Worm (Caenorhabditis elegans): ENCODE data around the gene Y38E10A.17.
A peak's percentile ranks its signal among the peaks of the same experiment; 100 is the strongest.

Gene Y38E10A.17

DNA sequence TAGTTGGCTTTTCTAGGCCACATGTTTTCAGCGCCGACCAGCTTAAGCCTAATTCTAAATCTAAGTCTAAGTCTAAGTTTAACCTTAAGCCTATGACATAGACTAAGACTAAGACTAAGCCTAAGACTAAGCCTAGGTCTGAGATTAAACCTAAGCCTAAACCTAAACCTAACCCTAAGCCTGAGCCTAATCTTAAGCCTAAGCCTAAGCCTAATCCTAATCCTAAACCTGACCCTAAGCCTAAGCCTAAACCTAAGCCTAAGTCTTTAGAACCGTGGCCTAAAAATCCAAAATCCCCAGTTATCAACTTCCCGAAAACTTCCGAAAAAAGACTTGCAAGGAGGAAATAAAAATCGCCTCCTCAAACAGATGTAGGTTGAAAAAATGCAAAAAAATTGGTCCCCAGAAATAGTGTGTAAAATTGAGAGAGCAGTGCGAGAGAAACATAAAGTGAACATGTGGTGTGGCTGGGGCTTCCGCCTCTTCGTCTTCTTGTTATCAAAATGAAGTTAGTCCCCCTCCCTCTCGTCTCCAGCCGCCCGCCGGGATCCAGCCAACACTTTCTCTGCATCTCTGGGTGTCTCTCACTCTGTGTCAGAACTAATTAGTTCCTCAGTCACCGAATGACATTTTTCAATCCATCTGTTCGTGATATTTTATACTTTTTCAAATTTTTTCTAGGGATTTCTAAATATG lies 25.2 kb upstream of the Y38E10A.17 start (continued):
- no peak for TF ChIP-seq unc-62 (GFP tag; optimal IDR thresholded peaks at IDR 0.05)
- no peak for TF ChIP-seq egl-27 (tag; optimal IDR thresholded peaks at IDR 0.05)
- TF ChIP-seq nhr-10 (tag; optimal IDR thresholded peaks at IDR 0.05) = no peak
- TF ChIP-seq peb-1 (tag; optimal IDR thresholded peaks at IDR 0.05) = no peak
- no peak for TF ChIP-seq nhr-11 (tag; optimal IDR thresholded peaks at IDR 0.05)
- TF ChIP-seq nhr-77 (tag; optimal IDR thresholded peaks at IDR 0.05) = no peak
- no peak for TF ChIP-seq Y55F3AM.14 (GFP tag; optimal IDR thresholded peaks at IDR 0.05)
- TF ChIP-seq ztf-11 (tag; optimal IDR thresholded peaks at IDR 0.05) = no peak
- TF ChIP-seq nhr-129 (tag; optimal IDR thresholded peaks at IDR 0.05) = peak; percentile 35
- no peak for TF ChIP-seq ztf-4 (tag; optimal IDR thresholded peaks at IDR 0.05)
- no peak for TF ChIP-seq lin-39 (tag; optimal IDR thresholded peaks at IDR 0.05)
- TF ChIP-seq R02D3.7 (tag; optimal IDR thresholded peaks at IDR 0.05) = no peak
- no peak for TF ChIP-seq blmp-1 (tag; optimal IDR thresholded peaks at IDR 0.05; ENCODE audit: insufficient read depth)
- TF ChIP-seq unc-55 (GFP tag; optimal IDR thresholded peaks at IDR 0.05) = peak; percentile 45
- no peak for TF ChIP-seq nhr-25 (tag; optimal IDR thresholded peaks at IDR 0.05)
- TF ChIP-seq sma-3 (GFP tag; optimal IDR thresholded peaks at IDR 0.05) = no peak
- peak; percentile 49 for TF ChIP-seq F13H6.1 (tag; optimal IDR thresholded peaks at IDR 0.05)
- TF ChIP-seq ama-1 (optimal IDR thresholded peaks at IDR 0.05) = no peak
- peak in 1 of 2 experiments; percentile 48 for TF ChIP-seq lsy-2 (tag; optimal IDR thresholded peaks at IDR 0.05)

ce11 chrII:12658409-12658808 lies 23.8 kb upstream of the Y38E10A.17 start:
- TF ChIP-seq mbf-1 (tag; optimal IDR thresholded peaks at IDR 0.05) = no peak
- no peak for TF ChIP-seq R02D3.7 (tag; optimal IDR thresholded peaks at IDR 0.05)
- no peak for TF ChIP-seq nhr-10 (tag; optimal IDR thresholded peaks at IDR 0.05)
- TF ChIP-seq snpc-4 (tag; optimal IDR thresholded peaks at IDR 0.05) = peak; percentile 14
- TF ChIP-seq nhr-129 (tag; optimal IDR thresholded peaks at IDR 0.05) = peak; percentile 3

- TF ChIP-seq blmp-1 (tag; optimal IDR thresholded peaks at IDR 0.05; ENCODE audit: insufficient read depth) = no peak
- TF ChIP-seq nhr-237 (tag; optimal IDR thresholded peaks at IDR 0.05) = no peak
- no peak for TF ChIP-seq lin-39 (tag; optimal IDR thresholded peaks at IDR 0.05)
Measured at ce11 chrII:12657620-12658019, 23.0 kb upstream of the Y38E10A.17 start.

DNA sequence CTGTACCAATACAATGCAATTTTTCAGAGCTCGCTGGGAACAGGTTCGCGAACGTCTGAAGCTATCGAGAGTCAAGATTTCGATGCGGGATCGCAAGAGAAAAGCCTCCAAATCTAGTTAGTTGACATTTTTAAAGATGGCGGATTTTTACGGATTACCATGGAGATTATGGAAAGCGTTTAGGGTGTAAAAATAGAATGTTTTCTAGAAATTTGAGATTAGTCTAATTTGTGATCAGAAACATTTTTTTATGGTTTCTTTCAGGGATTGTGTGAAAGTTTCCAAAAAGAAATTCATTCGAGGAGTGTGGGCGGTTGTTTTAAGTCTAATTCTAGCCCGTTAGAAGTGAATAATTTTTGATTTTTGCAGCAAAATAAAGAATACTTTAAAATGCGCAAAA lies 21.2 kb upstream of the Y38E10A.17 start:
- TF ChIP-seq unc-55 (GFP tag; optimal IDR thresholded peaks at IDR 0.05) (no peak), nhr-10 (tag; optimal IDR thresholded peaks at IDR 0.05) (no peak), ama-1 (optimal IDR thresholded peaks at IDR 0.05) (no peak), aly-2 (tag; optimal IDR thresholded peaks at IDR 0.05) (no peak), Y55F3AM.14 (GFP tag; optimal IDR thresholded peaks at IDR 0.05) (no peak), F13H6.1 (tag; optimal IDR thresholded peaks at IDR 0.05) (no peak), nhr-23 (tag; optimal IDR thresholded peaks at IDR 0.05) (no peak), peb-1 (tag; optimal IDR thresholded peaks at IDR 0.05) (no peak), elt-3 (tag; optimal IDR thresholded peaks at IDR 0.05) (no peak), unc-62 (GFP tag; optimal IDR thresholded peaks at IDR 0.05) (no peak), nhr-237 (tag; optimal IDR thresholded peaks at IDR 0.05) (no peak), ceh-82 (tag; optimal IDR thresholded peaks at IDR 0.05) (no peak), nhr-77 (tag; optimal IDR thresholded peaks at IDR 0.05) (no peak), lin-13 (GFP tag; optimal IDR thresholded peaks at IDR 0.05) (no peak), mdl-1 (tag; optimal IDR thresholded peaks at IDR 0.05) (no peak)

- TF ChIP-seq nhr-129 (tag; optimal IDR thresholded peaks at IDR 0.05) (no peak), gmeb-1 (tag; optimal IDR thresholded peaks at IDR 0.05) (no peak)
Measured at ce11 chrII:12654447-12654846, 19.8 kb upstream of the Y38E10A.17 start, which contains the start of gene rgs-4. TSS of gene rgs-4 (plus strand) at chrII:12654747.

DNA sequence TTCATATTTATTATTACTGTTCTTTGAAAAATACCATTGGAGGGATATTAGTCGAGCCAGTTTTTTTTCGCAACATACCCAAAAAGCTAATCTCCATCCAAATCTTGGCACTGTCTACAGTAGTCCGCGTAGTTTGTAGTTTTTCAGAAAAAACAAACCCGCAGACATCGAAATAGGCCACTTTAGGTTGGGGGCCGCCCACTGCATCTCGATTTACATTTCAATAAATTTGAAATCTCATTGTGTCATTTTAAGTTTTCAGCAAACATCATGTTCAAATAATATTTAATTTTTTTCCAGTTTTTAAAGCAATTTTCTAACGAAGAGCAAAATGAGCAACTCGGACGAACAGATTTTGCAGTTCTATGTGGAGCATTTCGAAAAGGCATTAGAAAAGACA lies 5.8 kb upstream of the Y38E10A.17 start, which contains the start of gene nhr-235:
nhr-235 (plus strand) TSS at position 301 of the 400 bp plus-strand sequence.
- no peak for TF ChIP-seq sem-4 (tag; optimal IDR thresholded peaks at IDR 0.05)
